Worm (Caenorhabditis elegans) whole organism, midembryonic: ENCODE results near the gene pqn-36.

Experiments
- T22C8.4 ChIP-seq: fragments of 200-800 bp; sonication (Bioruptor generic); IDR thresholded peaks from 2 replicates; pipeline ENCODE4 v1.3.6; 2022; ENCODE audit warnings: missing genetic modification characterization, missing compliant biosample characterization
- flt-1 ChIP-seq: fragments of 200-800 bp; sonication (Bioruptor generic); IDR thresholded peaks from 2 replicates; pipeline ENCODE4 v1.3.6; 2022; ENCODE audit warnings: missing genetic modification characterization, missing compliant biosample characterization
- med-1 ChIP-seq: sonication (generic microtip); optimal IDR thresholded peaks from 2 replicates; lab custom pipeline; 2017; ENCODE audit warnings: missing genetic modification characterization, mild to moderate bottlenecking, missing compliant biosample characterization, antibody characterized with exemption, missing genetic modification reagents; ENCODE audit not compliant: insufficient read depth
- ref-1 ChIP-seq: fragments of 200-800 bp; sonication (Bioruptor generic); conservative IDR thresholded peaks from 2 replicates; pipeline ENCODE4 v1.3.6; 2022; ENCODE audit warnings: missing genetic modification reagents, missing genetic modification characterization, missing compliant biosample characterization
- tab-1 ChIP-seq: fragments of 200-800 bp; sonication (Bioruptor generic); IDR thresholded peaks from 2 replicates; pipeline ENCODE4 v1.3.6; 2022; ENCODE audit warnings: missing genetic modification characterization, missing compliant biosample characterization
- ztf-23 ChIP-seq: fragments of 200-800 bp; sonication (Bioruptor generic); IDR thresholded peaks from 2 replicates; pipeline ENCODE4 v1.3.6; 2022; ENCODE audit warnings: missing genetic modification reagents, missing genetic modification characterization, missing compliant biosample characterization

ce11 chrX:15408577-15408976 lies 6.7 kb downstream of the pqn-36 start:
- TF ChIP-seq ztf-23 (GFP tag; lab: Robert Waterston, UW) = no peak
- no peak for TF ChIP-seq T22C8.4 (GFP tag; lab: Robert Waterston, UW)
- no peak for TF ChIP-seq med-1 (GFP tag; lab: Kevin White, UChicago)
- no peak for TF ChIP-seq tab-1
- no peak for TF ChIP-seq flt-1 (GFP tag; lab: Robert Waterston, UW)
- TF ChIP-seq ref-1 (GFP tag; lab: Robert Waterston, UW) = no peak
